Worm (Caenorhabditis elegans) whole organism, mixed stage, embryonic: ENCODE measurements around the gene nas-10.

ENCODE experiments used
- ces-1 ChIP-seq: fragments of 150-350 bp; optimal IDR thresholded peaks from 2 replicates; lab custom pipeline; 2014; ENCODE audit warnings: missing biosample characterization, missing genetic modification reagents, missing genetic modification characterization
- elt-1 ChIP-seq: sonication (generic microtip); optimal IDR thresholded peaks from 2 replicates; lab custom pipeline; 2017; ENCODE audit warnings: missing genetic modification characterization, mild to moderate bottlenecking, missing compliant biosample characterization, antibody characterized with exemption, moderate library complexity, borderline replicate concordance; ENCODE audit not compliant: insufficient read depth
- elt-3 ChIP-seq: fragments of 150-350 bp; optimal IDR thresholded peaks from 2 replicates; lab custom pipeline; 2014; ENCODE audit warnings: missing biosample characterization, missing genetic modification characterization
- mls-2 ChIP-seq: sonication (generic microtip); optimal IDR thresholded peaks from 2 replicates; lab custom pipeline; 2016; ENCODE audit warnings: mild to moderate bottlenecking, missing genetic modification characterization, moderate library complexity, missing compliant biosample characterization
- nhr-12 ChIP-seq: fragments of 150-350 bp; optimal IDR thresholded peaks from 2 replicates; lab custom pipeline; 2014; ENCODE audit warnings: missing biosample characterization, missing genetic modification characterization
- nhr-237 ChIP-seq: fragments of 150-350 bp; optimal IDR thresholded peaks from 2 replicates; lab custom pipeline; 2014; ENCODE audit warnings: missing biosample characterization, missing genetic modification characterization
- nhr-28 ChIP-seq: fragments of 150-350 bp; optimal IDR thresholded peaks from 2 replicates; lab custom pipeline; 2014; ENCODE audit warnings: missing biosample characterization, missing genetic modification characterization
- pha-4 ChIP-seq: fragments of 150-350 bp; optimal IDR thresholded peaks from 2 replicates; lab custom pipeline; 2018; ENCODE audit warnings: missing biosample characterization, missing genetic modification reagents, missing genetic modification characterization
- snpc-4 ChIP-seq: fragments of 150-350 bp; optimal IDR thresholded peaks from 2 replicates; lab custom pipeline; 2014; ENCODE audit warnings: missing biosample characterization, missing genetic modification characterization
- sptf-1 ChIP-seq: sonication (generic microtip); optimal IDR thresholded peaks from 2 replicates; lab custom pipeline; 2017; ENCODE audit warnings: mild to moderate bottlenecking, missing genetic modification characterization, moderate library complexity, missing compliant biosample characterization
- unc-62 ChIP-seq: fragments of 150-350 bp; optimal IDR thresholded peaks from 2 replicates; lab custom pipeline; 2014; ENCODE audit warnings: missing biosample characterization, missing genetic modification reagents, missing genetic modification characterization

ce11 chrX:10970629-10971028, 7.3 kb upstream of the nas-10 start, which contains the start of gene K09C8.8:
- TF ChIP-seq elt-3 (tag; lab: Kevin White, UChicago) (no peak), nhr-237 (tag; lab: Kevin White, UChicago) (no peak), mls-2 (tag; lab: Kevin White, UChicago) (no peak), nhr-12 (tag; lab: Kevin White, UChicago) (no peak), unc-62 (no peak), pha-4 (tag; lab: Kevin White, UChicago) (no peak), nhr-28 (tag; lab: Kevin White, UChicago) (no peak), ces-1 (GFP tag; lab: Kevin White, UChicago) (no peak), elt-1 (tag; lab: Kevin White, UChicago) (no peak), snpc-4 (tag; lab: Kevin White, UChicago) (no peak), sptf-1 (no peak)
